Fruit fly (Drosophila melanogaster) whole organism, prepupa: ENCODE results near the gene yuri.

Experiments
- Blimp-1 ChIP-seq: fragments of 200-800 bp; sonication (Bioruptor generic); optimal IDR thresholded peaks from 3 replicates; lab custom pipeline; 2017; ENCODE audit warnings: missing biosample characterization, missing genetic modification characterization, mild to moderate bottlenecking, moderate library complexity, missing genetic modification reagents
- CG10631 ChIP-seq: fragments of 200-800 bp; sonication (Bioruptor generic); optimal IDR thresholded peaks from 2 replicates; lab custom pipeline; 2016; ENCODE audit warnings: missing biosample characterization, missing genetic modification characterization
- CG10669 ChIP-seq: fragments of 200-800 bp; sonication (Bioruptor generic); optimal IDR thresholded peaks from 3 replicates; lab custom pipeline; 2018; ENCODE audit warnings: missing biosample characterization, mild to moderate bottlenecking, missing genetic modification characterization, moderate library complexity
- CG11762 ChIP-seq: fragments of 200-800 bp; sonication (Bioruptor generic); optimal IDR thresholded peaks from 3 replicates; lab custom pipeline; 2016; ENCODE audit warnings: missing biosample characterization, missing genetic modification characterization; ENCODE audit not compliant: insufficient read depth
- CG11902 ChIP-seq: fragments of 200-800 bp; sonication (Bioruptor generic); optimal IDR thresholded peaks from 3 replicates; lab custom pipeline; 2016; ENCODE audit warnings: missing biosample characterization, missing genetic modification characterization
- CG15336 ChIP-seq: fragments of 200-800 bp; sonication (Bioruptor generic); IDR thresholded peaks from 2 replicates; pipeline ENCODE4 v1.3.6; 2022; ENCODE audit warnings: missing biosample characterization, missing genetic modification characterization
- CG1621 ChIP-seq: fragments of 200-800 bp; sonication (Bioruptor generic); optimal IDR thresholded peaks from 3 replicates; lab custom pipeline; 2018; ENCODE audit warnings: missing biosample characterization, mild to moderate bottlenecking, missing genetic modification characterization
- CG16779 ChIP-seq: fragments of 200-800 bp; sonication (Bioruptor generic); optimal IDR thresholded peaks from 3 replicates; lab custom pipeline; 2017; ENCODE audit warnings: missing biosample characterization, mild to moderate bottlenecking, missing genetic modification characterization
- CG31627 ChIP-seq: fragments of 200-800 bp; sonication (Bioruptor generic); optimal IDR thresholded peaks from 3 replicates; lab custom pipeline; 2016; ENCODE audit warnings: missing biosample characterization, missing genetic modification characterization
- CG32006 ChIP-seq: fragments of 200-800 bp; sonication (Bioruptor generic); optimal IDR thresholded peaks from 3 replicates; lab custom pipeline; 2017; ENCODE audit warnings: missing biosample characterization, mild to moderate bottlenecking, missing genetic modification characterization
- CG6163 ChIP-seq: fragments of 200-800 bp; sonication (Bioruptor generic); IDR thresholded peaks from 3 replicates; pipeline ENCODE4 v1.3.6; 2022; ENCODE audit warnings: missing biosample characterization, missing genetic modification characterization
- CG6276 ChIP-seq: fragments of 200-800 bp; sonication (Bioruptor generic); optimal IDR thresholded peaks from 2 replicates; lab custom pipeline; 2017; ENCODE audit warnings: missing biosample characterization, mild to moderate bottlenecking, missing genetic modification characterization
- CG6792 ChIP-seq: fragments of 200-800 bp; sonication (Bioruptor generic); optimal IDR thresholded peaks from 3 replicates; lab custom pipeline; 2016; ENCODE audit warnings: missing biosample characterization, missing genetic modification characterization
- CG6808 ChIP-seq: fragments of 200-800 bp; sonication (Bioruptor generic); optimal IDR thresholded peaks from 3 replicates; lab custom pipeline; 2017; ENCODE audit warnings: missing biosample characterization, missing genetic modification characterization, mild to moderate bottlenecking, moderate library complexity, missing genetic modification reagents
- CG6854 ChIP-seq: fragments of 200-800 bp; sonication (Bioruptor generic); optimal IDR thresholded peaks from 2 replicates; lab custom pipeline; 2017; ENCODE audit warnings: missing biosample characterization, mild to moderate bottlenecking, missing genetic modification characterization
- CG7368 ChIP-seq: fragments of 200-800 bp; sonication (Bioruptor generic); optimal IDR thresholded peaks from 3 replicates; lab custom pipeline; 2016; ENCODE audit warnings: missing biosample characterization, missing genetic modification characterization
- Eip78C ChIP-seq: fragments of 200-800 bp; sonication (Bioruptor generic); peaks from one replicate; lab custom pipeline; 2016; ENCODE audit warnings: missing biosample characterization, missing genetic modification characterization
- Eip93F ChIP-seq: fragments of 200-800 bp; sonication (Bioruptor generic); optimal IDR thresholded peaks from 2 replicates; lab custom pipeline; 2016; ENCODE audit warnings: missing biosample characterization, mild to moderate bottlenecking, missing genetic modification characterization
- Ets21C ChIP-seq: fragments of 200-800 bp; sonication (Bioruptor generic); optimal IDR thresholded peaks from 3 replicates; lab custom pipeline; 2016; ENCODE audit warnings: missing biosample characterization, missing genetic modification characterization
- Ets96B ChIP-seq: fragments of 200-800 bp; optimal IDR thresholded peaks from 2 replicates; lab custom pipeline; 2019; ENCODE audit warnings: missing biosample characterization, mild to moderate bottlenecking, missing genetic modification characterization, moderate library complexity
- Hr38 ChIP-seq: sonication (Bioruptor generic); optimal IDR thresholded peaks from 2 replicates; lab custom pipeline; 2016; ENCODE audit warnings: missing biosample characterization, missing genetic modification characterization
- Hr39 ChIP-seq: fragments of 200-800 bp; sonication (Bioruptor generic); optimal IDR thresholded peaks from 2 replicates; lab custom pipeline; 2016; ENCODE audit warnings: missing biosample characterization, missing genetic modification characterization
- Met ChIP-seq: fragments of 200-800 bp; sonication (Bioruptor generic); optimal IDR thresholded peaks from 3 replicates; lab custom pipeline; 2016; ENCODE audit warnings: missing biosample characterization, missing genetic modification characterization
- Smox ChIP-seq: fragments of 200-800 bp; sonication (Bioruptor generic); optimal IDR thresholded peaks from 3 replicates; lab custom pipeline; 2016; ENCODE audit warnings: missing biosample characterization, missing genetic modification characterization
- Sox102F ChIP-seq: fragments of 200-800 bp; sonication (Bioruptor generic); optimal IDR thresholded peaks from 2 replicates; lab custom pipeline; 2016; ENCODE audit warnings: missing biosample characterization, mild to moderate bottlenecking, missing genetic modification characterization
- Sox15 ChIP-seq: fragments of 200-800 bp; sonication (Bioruptor generic); optimal IDR thresholded peaks from 3 replicates; lab custom pipeline; 2016; ENCODE audit warnings: missing biosample characterization, missing genetic modification characterization
- achi ChIP-seq: fragments of 200-800 bp; sonication (Bioruptor generic); optimal IDR thresholded peaks from 3 replicates; lab custom pipeline; 2016; ENCODE audit warnings: missing biosample characterization, missing genetic modification characterization
- acj6 ChIP-seq: fragments of 200-800 bp; sonication (Bioruptor generic); optimal IDR thresholded peaks from 3 replicates; lab custom pipeline; 2016; ENCODE audit warnings: missing biosample characterization, missing genetic modification characterization
- cyc ChIP-seq: fragments of 200-800 bp; sonication (Bioruptor generic); optimal IDR thresholded peaks from 3 replicates; lab custom pipeline; 2016; ENCODE audit warnings: missing biosample characterization, missing genetic modification characterization
- dsx ChIP-seq: fragments of 200-800 bp; optimal IDR thresholded peaks from 3 replicates; lab custom pipeline; 2019; ENCODE audit warnings: missing biosample characterization, mild to moderate bottlenecking, missing genetic modification characterization, moderate library complexity; ENCODE audit not compliant: poor library complexity, severe bottlenecking
- fd59A ChIP-seq: fragments of 200-800 bp; sonication (Bioruptor generic); optimal IDR thresholded peaks from 2 replicates; lab custom pipeline; 2017; ENCODE audit warnings: missing biosample characterization, mild to moderate bottlenecking, missing genetic modification characterization, missing genetic modification reagents
- fkh ChIP-seq: fragments of 200-800 bp; sonication (Bioruptor generic); optimal IDR thresholded peaks from 3 replicates; lab custom pipeline; 2017; ENCODE audit warnings: missing biosample characterization, mild to moderate bottlenecking, missing genetic modification characterization, moderate library complexity
- lz ChIP-seq: fragments of 200-800 bp; sonication (Bioruptor generic); optimal IDR thresholded peaks from 3 replicates; lab custom pipeline; 2016; ENCODE audit warnings: missing biosample characterization, missing genetic modification characterization
- net ChIP-seq: fragments of 200-800 bp; sonication (Bioruptor generic); optimal IDR thresholded peaks from 3 replicates; lab custom pipeline; 2016; ENCODE audit warnings: missing biosample characterization, missing genetic modification characterization
- pdm3 ChIP-seq: fragments of 200-800 bp; sonication (Bioruptor generic); optimal IDR thresholded peaks from 3 replicates; lab custom pipeline; 2016; ENCODE audit warnings: missing biosample characterization, missing genetic modification characterization
- salr ChIP-seq, 2 experiments: fragments of 200-800 bp; sonication (Bioruptor generic); optimal IDR thresholded peaks; 3 replicates each; lab custom pipeline; 2016 to 2018; ENCODE audit warnings: missing biosample characterization in 2 of 2, missing genetic modification characterization in 2 of 2, mild to moderate bottlenecking in 1 of 2
- spab ChIP-seq: fragments of 200-800 bp; sonication (Bioruptor generic); optimal IDR thresholded peaks from 2 replicates; lab custom pipeline; 2017; ENCODE audit warnings: missing biosample characterization, mild to moderate bottlenecking, missing genetic modification characterization, missing genetic modification reagents
- svp ChIP-seq: fragments of 200-800 bp; sonication (Bioruptor generic); peaks from one replicate; lab custom pipeline; 2016; ENCODE audit warnings: missing biosample characterization, missing genetic modification characterization
- topi ChIP-seq: fragments of 200-800 bp; sonication (Bioruptor generic); optimal IDR thresholded peaks from 3 replicates; lab custom pipeline; 2016; ENCODE audit warnings: missing biosample characterization, missing genetic modification characterization

yuri gene

DNA sequence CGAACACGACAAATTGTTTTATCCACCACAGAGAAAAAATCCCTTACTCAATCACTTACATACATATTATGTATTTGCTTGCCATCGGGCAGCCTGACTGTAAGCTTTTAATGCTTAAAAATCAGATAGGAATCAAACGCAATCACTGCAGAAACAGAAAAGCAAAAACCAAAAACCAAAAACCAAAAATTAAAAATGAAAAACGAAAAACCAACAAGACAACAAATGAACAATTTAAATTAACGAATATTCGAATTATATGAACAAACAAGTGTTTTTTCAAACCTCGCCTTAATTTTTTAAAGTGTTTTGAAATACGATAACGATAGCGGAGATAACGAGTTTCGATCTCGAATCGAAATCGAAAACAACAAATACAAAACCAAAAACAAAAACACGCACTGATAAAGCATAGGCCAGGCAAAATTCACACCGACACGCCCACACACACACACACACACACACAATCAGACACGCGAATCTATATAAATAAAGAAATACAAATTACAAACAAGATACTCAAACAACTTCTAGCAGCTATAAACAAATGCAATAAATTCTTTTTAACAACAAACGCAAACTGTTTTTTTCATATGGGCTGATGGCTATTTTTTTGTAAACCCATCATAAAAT lies 10.1 kb downstream of the yuri start (continued):
- TF ChIP-seq CG6163 (GFP tag; lab: Robert Waterston, UW) (peak; percentile 64; the same call in 2 of the 3 replicates), cyc (GFP tag; lab: Kevin White, UChicago) (peak; percentile 47), pdm3 (GFP tag; lab: Kevin White, UChicago) (no peak), salr (GFP tag; optimal IDR thresholded peaks at IDR 0.05; lab: Kevin White, UChicago) (no peak), fd59A (GFP tag; lab: Kevin White, UChicago) (peak; percentile 24), net (GFP tag; lab: Kevin White, UChicago) (peak; percentile 29), Smox (GFP tag; lab: Kevin White, UChicago) (no peak), CG32006 (GFP tag; lab: Kevin White, UChicago) (peak; percentile 60), CG11762 (GFP tag; lab: Kevin White, UChicago) (peak; percentile 24), dsx (GFP tag; lab: Kevin White, UChicago) (peak; percentile 20), fkh (GFP tag; lab: Kevin White, UChicago) (peak; percentile 14), lz (GFP tag; lab: Kevin White, UChicago) (no peak), CG10631 (GFP tag; lab: Kevin White, UChicago) (peak; percentile 20), svp (peak; percentile 89), CG11902 (GFP tag; lab: Kevin White, UChicago) (no peak), CG31627 (GFP tag; lab: Kevin White, UChicago) (peak; percentile 47), topi (GFP tag; lab: Kevin White, UChicago) (no peak), acj6 (GFP tag; lab: Kevin White, UChicago) (peak; percentile 48), Ets96B (tag; lab: Kevin White, UChicago) (peak; percentile 52), spab (GFP tag; lab: Kevin White, UChicago) (peak; percentile 21), achi (GFP tag; lab: Kevin White, UChicago) (peak; percentile 32), Sox102F (GFP tag; lab: Kevin White, UChicago) (no peak), Blimp-1 (no peak), CG1621 (tag; lab: Kevin White, UChicago) (peak; percentile 19), CG15336 (GFP tag; lab: Robert Waterston, UW) (peak; percentile 47; the same call in 1 of the 2 replicates), Sox15 (GFP tag; lab: Kevin White, UChicago) (no peak), CG10669 (GFP tag; lab: Kevin White, UChicago) (peak; percentile 57), CG6276 (GFP tag; lab: Kevin White, UChicago) (no peak), Ets21C (GFP tag; lab: Kevin White, UChicago) (no peak), CG6792 (GFP tag; lab: Kevin White, UChicago) (peak; percentile 39), Eip93F (GFP tag; lab: Kevin White, UChicago) (no peak), Eip78C (GFP tag; lab: Kevin White, UChicago) (peak; percentile 83), Hr38 (GFP tag; lab: Kevin White, UChicago) (no peak)
- TF ChIP-seq, all 60 proteins: peak for 32

DNA sequence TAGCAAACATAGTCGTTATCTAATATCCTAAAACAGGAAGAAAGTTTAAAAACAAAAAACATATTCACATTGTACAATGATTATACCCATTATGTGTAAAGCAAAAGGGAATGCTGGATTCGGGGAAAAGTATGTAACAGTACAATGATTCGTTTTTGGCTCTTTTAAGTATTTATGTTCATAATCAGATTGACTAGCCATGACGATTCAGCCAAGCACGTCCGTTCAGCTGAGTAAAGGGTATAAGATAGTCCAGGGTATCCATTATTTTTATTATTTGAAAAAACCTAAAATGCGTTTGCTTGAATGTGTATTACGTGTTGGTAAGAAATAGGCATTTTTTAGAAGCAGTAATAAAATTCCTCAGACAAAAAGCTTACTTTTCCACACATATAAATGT lies 14.8 kb downstream of the yuri start:
- TF ChIP-seq Met (GFP tag; lab: Kevin White, UChicago), result no peak
- TF ChIP-seq CG11762 (GFP tag; lab: Kevin White, UChicago), result no peak
- peak; percentile 36 for TF ChIP-seq Eip78C (GFP tag; lab: Kevin White, UChicago)
- no peak for TF ChIP-seq fkh (GFP tag; lab: Kevin White, UChicago)

DNA sequence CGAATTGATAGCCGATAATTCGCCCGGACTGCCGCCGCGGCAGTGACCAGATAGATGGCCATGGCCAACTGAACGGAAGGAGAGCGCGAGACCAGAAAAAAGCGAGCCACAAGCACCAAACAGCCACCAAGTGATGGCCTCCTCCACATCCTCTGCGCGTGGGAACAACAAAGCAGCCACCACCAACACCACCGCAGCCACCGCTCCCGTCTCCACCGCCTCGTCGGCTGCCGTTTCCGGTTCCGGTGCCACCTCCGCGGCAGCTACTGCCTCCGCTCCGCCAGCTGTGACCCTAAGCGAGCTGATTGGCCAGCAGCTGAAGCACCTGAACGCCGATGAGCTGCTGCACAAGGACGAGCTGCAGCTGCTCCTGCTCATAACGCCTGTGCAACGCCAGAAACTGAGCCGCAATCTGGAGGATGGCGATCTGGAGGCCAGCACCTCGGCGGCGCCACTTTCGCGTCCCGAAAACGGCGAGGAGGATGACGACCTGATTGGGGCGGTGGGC lies 15.4 kb downstream of the yuri start:
- TF ChIP-seq CG6854 (GFP tag; lab: Kevin White, UChicago), result no peak
- no peak for TF ChIP-seq CG7368 (GFP tag; lab: Kevin White, UChicago)
- TF ChIP-seq CG15336 (GFP tag; lab: Robert Waterston, UW), result no peak
- no peak for TF ChIP-seq CG10631 (GFP tag; lab: Kevin White, UChicago)
- TF ChIP-seq CG16779, result no peak
- no peak for TF ChIP-seq Hr39 (GFP tag; lab: Kevin White, UChicago)
- TF ChIP-seq Eip78C (GFP tag; lab: Kevin White, UChicago), result no peak
- no peak for TF ChIP-seq dsx (GFP tag; lab: Kevin White, UChicago)
- TF ChIP-seq Met (GFP tag; lab: Kevin White, UChicago), result no peak
- no peak for TF ChIP-seq CG6808 (GFP tag; lab: Kevin White, UChicago)
- TF ChIP-seq, all 60 proteins: peak for 0
